Worm (Caenorhabditis elegans): ENCODE data around the gene R07G3.8.
A peak's percentile ranks its signal among the peaks of the same experiment; 100 is the strongest.

Gene R07G3.8

DNA sequence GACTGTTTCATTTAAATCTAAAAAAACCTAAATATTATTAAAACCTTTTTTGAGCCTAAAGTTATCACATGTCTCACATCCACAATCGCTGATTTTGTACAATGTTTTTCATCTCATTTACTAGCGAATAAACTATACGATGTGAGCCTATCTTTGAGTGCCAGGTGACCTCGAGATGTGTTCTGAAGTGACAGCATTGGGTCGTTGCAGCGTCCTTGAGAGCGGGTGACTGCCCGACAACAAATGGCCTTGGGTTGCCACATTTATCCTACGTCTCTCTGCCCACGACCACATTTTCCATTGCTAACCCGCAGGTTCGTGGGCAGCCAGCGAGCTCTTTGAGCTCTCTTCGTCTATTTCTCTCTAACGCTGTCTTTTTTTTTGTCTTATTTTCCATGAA is 46.7 kb upstream of the R07G3.8 start, which contains the start of gene lir-2 (continued):
- TF ChIP-seq hmg-1.2 (GFP tag; IDR thresholded peaks at IDR 0.05) (peak; percentile 29; the same call in 1 of the 2 replicates), dpl-1 (GFP tag; optimal IDR thresholded peaks at IDR 0.05) (no peak), F22D6.2 (tag; optimal IDR thresholded peaks at IDR 0.05) (no peak), madf-10 (tag; optimal IDR thresholded peaks at IDR 0.05) (no peak)

DNA sequence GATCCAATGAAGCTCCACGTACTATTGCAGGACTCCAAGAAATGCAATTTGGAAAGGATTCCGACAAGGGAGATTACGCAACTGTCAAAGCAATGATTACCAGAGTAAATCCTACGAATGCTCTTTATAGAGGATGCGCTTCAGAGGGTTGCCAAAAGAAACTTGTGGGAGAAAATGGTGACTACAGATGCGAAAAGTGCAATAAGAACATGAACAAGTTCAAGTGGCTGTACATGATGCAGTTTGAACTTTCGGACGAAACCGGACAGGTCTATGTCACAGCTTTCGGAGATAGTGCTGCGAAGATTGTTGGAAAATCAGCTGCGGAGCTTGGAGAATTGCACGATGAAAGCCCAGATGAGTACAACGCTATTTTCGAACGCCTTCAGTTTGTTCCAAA is 46.0 kb upstream of the R07G3.8 start:
- TF ChIP-seq B0261.1 (tag; optimal IDR thresholded peaks at IDR 0.05) (no peak), F37B4.10 (GFP tag; IDR thresholded peaks at IDR 0.05) (0 out of 2 replicates have a peak, but pooled peaks have one; percentile 9), mxl-1 (tag; optimal IDR thresholded peaks at IDR 0.05) (no peak), tbp1 (GFP tag; optimal IDR thresholded peaks at IDR 0.05) (no peak)

DNA sequence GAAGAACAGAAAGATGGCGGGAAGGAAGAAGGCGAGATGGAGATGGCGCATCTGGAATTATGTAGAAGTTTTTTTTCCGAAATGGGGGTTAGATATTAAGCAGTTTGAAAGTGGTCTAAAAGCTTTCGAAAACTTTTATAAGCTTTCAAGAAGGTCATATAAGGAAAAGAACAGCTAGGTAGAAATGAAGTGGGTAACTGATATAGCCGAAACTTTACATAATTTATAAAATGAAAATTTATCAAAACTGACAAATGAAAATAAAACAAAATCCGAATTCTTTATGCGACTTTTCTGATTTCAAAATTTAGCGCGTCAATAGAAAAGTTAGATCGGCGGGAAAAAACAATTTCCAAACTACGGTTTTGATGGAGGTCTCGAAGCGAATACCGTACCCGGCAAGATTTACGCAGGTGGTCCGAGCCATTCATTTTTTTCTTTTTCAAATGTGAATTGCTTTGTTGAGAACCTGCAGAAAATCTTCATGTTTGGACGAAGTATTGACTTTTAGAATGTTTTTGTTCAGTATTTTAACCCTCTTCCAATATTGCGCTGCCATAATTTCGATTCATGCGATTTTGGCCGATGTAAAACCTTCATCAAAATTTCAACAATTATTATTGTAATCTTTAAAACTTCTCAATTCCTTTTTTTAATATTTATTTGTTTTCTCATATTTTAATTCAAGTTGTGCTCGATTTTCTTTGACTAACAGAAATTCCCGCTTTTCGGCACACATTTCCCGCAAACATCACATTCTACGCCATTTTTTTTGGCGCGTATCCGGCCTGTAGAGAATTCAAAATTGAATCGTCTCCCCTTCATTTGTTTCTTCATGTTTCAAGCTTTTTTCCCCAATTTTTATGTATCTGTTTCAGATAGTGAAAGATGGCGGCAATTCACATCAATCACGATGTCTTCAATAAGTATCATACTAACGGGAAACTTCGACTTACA is 43.7 kb upstream of the R07G3.8 start, which contains the start of the genes F18A1.7 and rpa-1:
Gene F18A1.7, minus strand, starts transcription at position 51 of the 957 bp plus-strand sequence.
Gene rpa-1, plus strand, starts transcription at position 879 of the 957 bp plus-strand sequence.
- TF ChIP-seq F57A8.1 (GFP tag; optimal IDR thresholded peaks at IDR 0.05) (no peak), F37B4.10 (GFP tag; IDR thresholded peaks at IDR 0.05) (no peak), aptf-3 (GFP tag; IDR thresholded peaks at IDR 0.05) (no peak), snpc-1.3 (tag; optimal IDR thresholded peaks at IDR 0.05; ENCODE audit: insufficient read depth) (peak; percentile 63), die-1 (tag; optimal IDR thresholded peaks at IDR 0.05) (no peak), fkh-3 (tag; optimal IDR thresholded peaks at IDR 0.05) (no peak), D2030.7 (GFP tag; IDR thresholded peaks at IDR 0.05) (peak; percentile 94), snpc-3.4 (tag; optimal IDR thresholded peaks at IDR 0.05) (peak; percentile 79), bed-2 (GFP tag; IDR thresholded peaks at IDR 0.05) (no peak), athp-1 (tag; optimal IDR thresholded peaks at IDR 0.05) (peak; percentile 16), T07F8.4 (tag; optimal IDR thresholded peaks at IDR 0.05) (no peak), somi-1 (GFP tag; optimal IDR thresholded peaks at IDR 0.05) (no peak), F52B5.7 (tag; optimal IDR thresholded peaks at IDR 0.05) (no peak), F39B2.1 (GFP tag; IDR thresholded peaks at IDR 0.05) (no peak), atf-7 (tag; optimal IDR thresholded peaks at IDR 0.05) (no peak), mxl-1 (tag; optimal IDR thresholded peaks at IDR 0.05) (no peak), lin-35 (GFP tag; optimal IDR thresholded peaks at IDR 0.05) (peak in 1 of 3 experiments; percentile 81), nhr-27 (tag; optimal IDR thresholded peaks at IDR 0.05) (no peak), ceh-27 (GFP tag; optimal IDR thresholded peaks at IDR 0.05) (no peak), rec-8 (tag; optimal IDR thresholded peaks at IDR 0.05) (no peak), nfya-1 (tag; optimal IDR thresholded peaks at IDR 0.05; ENCODE audit: borderline replicate concordance, insufficient read depth) (no peak), ztf-6 (GFP tag; IDR thresholded peaks at IDR 0.05) (no peak), ceh-40 (GFP tag; IDR thresholded peaks at IDR 0.05) (no peak), dox-1 (GFP tag; IDR thresholded peaks at IDR 0.05) (peak; percentile 81), F55B11.4 (tag; optimal IDR thresholded peaks at IDR 0.05; ENCODE audit: borderline replicate concordance, insufficient read depth) (no peak), Y79H2A.3 (GFP tag; conservative IDR thresholded peaks at IDR 0.05) (no peak), cebp-1 (GFP tag; IDR thresholded peaks at IDR 0.05) (no peak), cebp-1 (tag; optimal IDR thresholded peaks at IDR 0.05) (no peak), F10E7.11 (tag; optimal IDR thresholded peaks at IDR 0.05) (no peak), nhr-179 (tag; optimal IDR thresholded peaks at IDR 0.05) (no peak), Y56A3A.18 (GFP tag; IDR thresholded peaks at IDR 0.05) (no peak), tbx-9 (tag; optimal IDR thresholded peaks at IDR 0.05; ENCODE audit: borderline replicate concordance) (no peak), unc-62 (GFP tag; optimal IDR thresholded peaks at IDR 0.05) (no peak), hsf-1 (GFP tag; IDR thresholded peaks at IDR 0.05) (peak; percentile 82), madf-3 (GFP tag; IDR thresholded peaks at IDR 0.05) (peak; percentile 80), ztf-18 (tag; optimal IDR thresholded peaks at IDR 0.05) (no peak), F23B12.7 (tag; optimal IDR thresholded peaks at IDR 0.05; ENCODE audit: insufficient read depth) (no peak)

Data from whole organism, young adult.